Worm (Caenorhabditis elegans) whole organism, late embryonic: ENCODE results near the gene F09E5.11.

Experiments used
- K02D7.2 ChIP-seq: sonication (generic microtip); optimal IDR thresholded peaks from 2 replicates; lab custom pipeline; 2017; ENCODE audit warnings: mild to moderate bottlenecking, missing genetic modification characterization, missing compliant biosample characterization
- ama-1 ChIP-seq: fragments of 150-350 bp; optimal IDR thresholded peaks from 2 replicates; lab custom pipeline; 2014
- ceh-19 ChIP-seq: fragments of 200-800 bp; sonication (Bioruptor generic); optimal IDR thresholded peaks from 2 replicates; lab custom pipeline; 2018; ENCODE audit warnings: mild to moderate bottlenecking, missing genetic modification characterization, missing compliant biosample characterization
- che-1 ChIP-seq: sonication (generic microtip); optimal IDR thresholded peaks from 2 replicates; lab custom pipeline; 2016; ENCODE audit warnings: mild to moderate bottlenecking, missing genetic modification characterization, missing compliant biosample characterization
- fkh-10 ChIP-seq: fragments of 150-350 bp; optimal IDR thresholded peaks from 2 replicates; lab custom pipeline; 2014; ENCODE audit warnings: missing biosample characterization, missing genetic modification reagents, missing genetic modification characterization
- nfya-1 ChIP-seq: sonication (generic microtip); optimal IDR thresholded peaks from 2 replicates; lab custom pipeline; 2017; ENCODE audit warnings: missing genetic modification characterization, mild to moderate bottlenecking, missing compliant biosample characterization, antibody characterized with exemption, moderate library complexity
- sox-4 ChIP-seq: sonication (generic microtip); optimal IDR thresholded peaks from 2 replicates; lab custom pipeline; 2017; ENCODE audit warnings: mild to moderate bottlenecking, missing genetic modification characterization, inconsistent platforms, missing compliant biosample characterization

ce11 chrII:5370641-5371040 is 12.7 kb upstream of the F09E5.11 start, which contains the start of gene F09E5.12:
- TF ChIP-seq ceh-19 (no peak), K02D7.2 (tag; lab: Kevin White, UChicago) (no peak), nfya-1 (tag; lab: Kevin White, UChicago) (no peak), che-1 (no peak), sox-4 (no peak), ama-1 (lab: Kevin White, UChicago) (no peak), fkh-10 (GFP tag; lab: Kevin White, UChicago) (no peak)
